Worm (Caenorhabditis elegans) whole organism, late embryonic: ENCODE data around the gene hrpk-2.
A peak's percentile ranks its signal among the peaks of the same experiment; 100 is the strongest.
"Not testable (repeated sequence)": the region's sequence is repeated elsewhere in the genome, so short reads cannot be mapped to it uniquely, and the experiment has no call there.

Experiments
- C08G9.2 ChIP-seq: sonication (generic microtip); optimal IDR thresholded peaks from 2 replicates; lab custom pipeline; 2016; ENCODE audit warnings: mild to moderate bottlenecking, missing genetic modification characterization, moderate library complexity, missing compliant biosample characterization
- ahr-1 ChIP-seq: sonication (generic microtip); optimal IDR thresholded peaks from 2 replicates; lab custom pipeline; 2016; ENCODE audit warnings: missing genetic modification characterization, missing compliant biosample characterization
- ceh-2 ChIP-seq: sonication (generic microtip); optimal IDR thresholded peaks from 2 replicates; lab custom pipeline; 2016; ENCODE audit warnings: missing genotype, missing genetic modification characterization, missing compliant biosample characterization
- ceh-24 ChIP-seq: sonication (generic microtip); optimal IDR thresholded peaks from 2 replicates; lab custom pipeline; 2016; ENCODE audit warnings: mild to moderate bottlenecking, missing genetic modification characterization, missing compliant biosample characterization
- ceh-31 ChIP-seq: sonication (generic microtip); optimal IDR thresholded peaks from 2 replicates; lab custom pipeline; 2016; ENCODE audit warnings: missing genetic modification characterization, missing compliant biosample characterization
- ceh-9 ChIP-seq: sonication (generic microtip); optimal IDR thresholded peaks from 2 replicates; lab custom pipeline; 2016; ENCODE audit warnings: mild to moderate bottlenecking, missing genetic modification characterization, inconsistent platforms, missing compliant biosample characterization
- che-1 ChIP-seq: sonication (generic microtip); optimal IDR thresholded peaks from 2 replicates; lab custom pipeline; 2016; ENCODE audit warnings: mild to moderate bottlenecking, missing genetic modification characterization, missing compliant biosample characterization
- dmd-4 ChIP-seq: sonication (generic microtip); optimal IDR thresholded peaks from 2 replicates; lab custom pipeline; 2016; ENCODE audit warnings: borderline replicate concordance, missing genetic modification characterization, missing compliant biosample characterization
- elt-2 ChIP-seq: sonication (generic microtip); optimal IDR thresholded peaks from 2 replicates; lab custom pipeline; 2016; ENCODE audit warnings: missing genetic modification reagents, missing genetic modification characterization, missing compliant biosample characterization
- eyg-1 ChIP-seq: sonication (generic microtip); optimal IDR thresholded peaks from 2 replicates; lab custom pipeline; 2016; ENCODE audit warnings: missing genotype, missing genetic modification characterization, missing compliant biosample characterization
- hlh-30 ChIP-seq: sonication (generic microtip); optimal IDR thresholded peaks from 2 replicates; lab custom pipeline; 2017; ENCODE audit warnings: antibody characterized with exemption, missing genetic modification characterization, missing compliant biosample characterization; ENCODE audit not compliant: insufficient read depth
- hlh-8 ChIP-seq: sonication (generic microtip); optimal IDR thresholded peaks from 2 replicates; lab custom pipeline; 2016; ENCODE audit warnings: missing genotype, missing genetic modification characterization, missing compliant biosample characterization
- lim-6 ChIP-seq: sonication (generic microtip); optimal IDR thresholded peaks from 2 replicates; lab custom pipeline; 2016; ENCODE audit warnings: missing genetic modification characterization, missing compliant biosample characterization
- lin-11 ChIP-seq: fragments of 200-800 bp; sonication (Bioruptor generic); optimal IDR thresholded peaks from 2 replicates; lab custom pipeline; 2018; ENCODE audit warnings: mild to moderate bottlenecking, missing genetic modification characterization, missing compliant biosample characterization
- mec-3 ChIP-seq: sonication (generic microtip); optimal IDR thresholded peaks from 2 replicates; lab custom pipeline; 2016; ENCODE audit warnings: borderline replicate concordance, missing genetic modification characterization, missing compliant biosample characterization
- nfya-1 ChIP-seq: sonication (generic microtip); optimal IDR thresholded peaks from 2 replicates; lab custom pipeline; 2017; ENCODE audit warnings: missing genetic modification characterization, mild to moderate bottlenecking, missing compliant biosample characterization, antibody characterized with exemption, moderate library complexity
- nhr-11 ChIP-seq: fragments of 150-350 bp; optimal IDR thresholded peaks from 2 replicates; lab custom pipeline; 2014; ENCODE audit warnings: missing biosample characterization, missing genetic modification characterization
- odd-2 ChIP-seq: sonication (generic microtip); optimal IDR thresholded peaks from 2 replicates; lab custom pipeline; 2017; ENCODE audit warnings: antibody characterized with exemption, mild to moderate bottlenecking, missing genetic modification characterization, missing compliant biosample characterization
- pat-9 ChIP-seq: fragments of 200-800 bp; sonication (Bioruptor generic); optimal IDR thresholded peaks from 2 replicates; lab custom pipeline; 2018; ENCODE audit warnings: mild to moderate bottlenecking, missing genetic modification characterization, moderate library complexity, missing compliant biosample characterization
- pqm-1 ChIP-seq: sonication (generic microtip); optimal IDR thresholded peaks from 2 replicates; lab custom pipeline; 2016; ENCODE audit warnings: missing genetic modification characterization, missing compliant biosample characterization
- pros-1 ChIP-seq: fragments of 150-350 bp; optimal IDR thresholded peaks from 2 replicates; lab custom pipeline; 2014; ENCODE audit warnings: missing biosample characterization, missing genetic modification reagents, missing genetic modification characterization
- sdc-2 ChIP-seq: sonication (generic microtip); optimal IDR thresholded peaks from 2 replicates; lab custom pipeline; 2016; ENCODE audit warnings: missing genotype, missing genetic modification characterization, missing compliant biosample characterization
- tbx-2 ChIP-seq: sonication (generic microtip); optimal IDR thresholded peaks from 2 replicates; lab custom pipeline; 2016; ENCODE audit warnings: missing genetic modification characterization, missing compliant biosample characterization
- tbx-7 ChIP-seq: sonication (generic microtip); optimal IDR thresholded peaks from 2 replicates; lab custom pipeline; 2016; ENCODE audit warnings: missing genotype, missing genetic modification characterization, missing compliant biosample characterization
- ttx-3 ChIP-seq: sonication (generic microtip); optimal IDR thresholded peaks from 2 replicates; lab custom pipeline; 2016; ENCODE audit warnings: missing genetic modification reagents, missing genetic modification characterization, missing compliant biosample characterization
- unc-3 ChIP-seq, 2 experiments: fragments of 200-800 bp in 1 of 2; sonication (Bioruptor generic) in 1 of 2; sonication (generic microtip) in 1 of 2; conservative IDR thresholded peaks in 1 of 2; optimal IDR thresholded peaks in 1 of 2; 2 replicates each; pipeline versions ENCODE4 v1.3.6 to Lab custom; 2016 to 2022; ENCODE audit warnings: missing compliant biosample characterization in 2 of 2, missing genetic modification characterization in 2 of 2, missing genetic modification reagents in 1 of 2
- unc-42 ChIP-seq: sonication (generic microtip); optimal IDR thresholded peaks from 2 replicates; lab custom pipeline; 2016; ENCODE audit warnings: missing genotype, missing genetic modification characterization, missing compliant biosample characterization
- unc-55 ChIP-seq: sonication (generic microtip); optimal IDR thresholded peaks from 2 replicates; lab custom pipeline; 2017; ENCODE audit warnings: missing biosample characterization, missing genetic modification reagents, missing genetic modification characterization
- unc-86 ChIP-seq: sonication (generic microtip); optimal IDR thresholded peaks from 2 replicates; lab custom pipeline; 2016; ENCODE audit warnings: missing genetic modification characterization, missing compliant biosample characterization
- zip-5 ChIP-seq: sonication (generic microtip); optimal IDR thresholded peaks from 2 replicates; lab custom pipeline; 2016; ENCODE audit warnings: missing genetic modification characterization, missing compliant biosample characterization

hrpk-2 gene

DNA sequence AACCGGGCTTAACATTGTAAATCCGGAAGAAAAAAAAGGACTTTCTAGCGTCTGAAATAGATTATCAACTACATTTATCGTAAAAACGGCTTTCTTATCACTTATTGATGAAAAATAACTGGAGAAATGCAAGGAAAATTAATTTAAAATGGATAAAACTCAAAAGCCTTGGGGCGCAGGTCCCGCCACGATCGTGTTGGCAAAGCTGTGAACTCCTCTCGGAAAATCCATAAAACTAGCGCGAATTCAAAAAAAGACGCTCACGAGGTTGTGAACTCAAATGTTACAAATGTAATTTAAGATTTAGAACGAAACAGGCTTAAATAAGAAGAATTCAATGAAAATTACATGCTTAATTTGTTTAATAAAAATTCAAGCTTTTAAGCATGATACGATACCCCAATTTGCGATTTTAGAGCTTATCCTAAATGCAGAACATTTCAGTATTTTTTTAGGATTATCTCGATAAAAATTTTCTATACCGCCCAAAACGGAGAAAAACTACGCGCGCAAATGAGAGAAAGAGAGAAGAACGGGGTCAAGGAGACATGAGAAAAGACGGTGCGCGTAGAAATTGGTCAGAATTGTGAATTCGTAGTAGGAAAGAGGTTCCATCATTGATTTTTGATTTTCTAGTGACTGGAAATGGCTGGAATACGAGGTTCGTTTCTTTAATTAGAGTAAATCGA lies 34.7 kb upstream of the hrpk-2 start, which contains the start of gene C29E4.15:
Gene C29E4.15, plus strand, starts transcription at position 547 of the 689 bp plus-strand sequence.
- TF ChIP-seq unc-42 (tag; lab: Kevin White, UChicago) (peak; percentile 19), lim-6 (tag; lab: Kevin White, UChicago) (no peak)

ce11 chrIII:7953208-7953607 lies 33.7 kb upstream of the hrpk-2 start, which contains the start of gene let-754:
TSS of gene let-754 (minus strand) at chrIII:7953308.
- TF ChIP-seq odd-2 (tag; lab: Kevin White, UChicago) (no peak), ahr-1 (tag; lab: Kevin White, UChicago) (no peak), tbx-2 (no peak), tbx-7 (tag; lab: Kevin White, UChicago) (no peak), pqm-1 (tag; lab: Kevin White, UChicago) (no peak), sdc-2 (tag; lab: Kevin White, UChicago) (no peak), unc-86 (tag; lab: Kevin White, UChicago) (no peak), ceh-24 (tag; lab: Kevin White, UChicago) (no peak), eyg-1 (tag; lab: Kevin White, UChicago) (no peak), elt-2 (tag; lab: Kevin White, UChicago) (no peak), lin-11 (no peak), nhr-11 (tag; lab: Kevin White, UChicago) (no peak), unc-55 (GFP tag; lab: Kevin White, UChicago) (no peak), pros-1 (tag; lab: Kevin White, UChicago) (no peak), mec-3 (tag; lab: Kevin White, UChicago) (no peak), unc-3 (GFP tag; conservative IDR thresholded peaks at IDR 0.05; lab: Robert Waterston, UW) (no peak), unc-3 (tag; optimal IDR thresholded peaks at IDR 0.05; lab: Kevin White, UChicago) (no peak), che-1 (tag; lab: Kevin White, UChicago) (no peak), dmd-4 (tag; lab: Kevin White, UChicago) (no peak)

- no peak for TF ChIP-seq hlh-8 (tag; lab: Kevin White, UChicago)
- no peak for TF ChIP-seq ceh-2
- no peak for TF ChIP-seq hlh-30 (tag; lab: Kevin White, UChicago)
- TF ChIP-seq odd-2 (tag; lab: Kevin White, UChicago) = no peak
- TF ChIP-seq eyg-1 (tag; lab: Kevin White, UChicago) = no peak
- TF ChIP-seq elt-2 (tag; lab: Kevin White, UChicago) = no peak
- TF ChIP-seq nfya-1 = no peak
- TF ChIP-seq, all 69 proteins: peak for 0
These were observed 30.0 kb upstream of the hrpk-2 start, which contains the start of gene C29E4.9 for ce11 chrIII:7956965-7957364. TSS of gene C29E4.9 (minus strand) at chrIII:7957065.

DNA sequence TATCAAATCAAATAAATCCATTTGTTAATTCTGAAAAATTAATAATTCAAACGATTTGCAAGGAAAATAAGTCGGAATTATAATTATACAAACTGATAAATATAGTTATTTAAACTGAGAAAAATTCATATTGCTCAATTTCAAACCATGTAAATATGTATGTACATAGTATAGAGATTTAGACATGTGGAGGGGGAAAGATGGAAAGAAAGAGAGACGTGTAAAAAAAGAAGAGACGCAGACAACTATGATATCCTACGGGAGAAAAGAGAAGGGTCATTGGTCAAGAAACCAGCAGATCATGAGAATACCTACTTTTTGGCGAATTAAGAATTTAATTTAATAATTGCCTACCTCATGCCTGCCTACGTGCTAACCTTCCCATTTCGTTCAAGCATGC lies 28.8 kb upstream of the hrpk-2 start, which contains the start of gene C29E4.11:
Gene C29E4.11, minus strand, starts transcription at position 30 of the 400 bp plus-strand sequence.
- TF ChIP-seq nfya-1 = peak; percentile 38
- no peak for TF ChIP-seq ceh-31 (tag; lab: Kevin White, UChicago)

DNA sequence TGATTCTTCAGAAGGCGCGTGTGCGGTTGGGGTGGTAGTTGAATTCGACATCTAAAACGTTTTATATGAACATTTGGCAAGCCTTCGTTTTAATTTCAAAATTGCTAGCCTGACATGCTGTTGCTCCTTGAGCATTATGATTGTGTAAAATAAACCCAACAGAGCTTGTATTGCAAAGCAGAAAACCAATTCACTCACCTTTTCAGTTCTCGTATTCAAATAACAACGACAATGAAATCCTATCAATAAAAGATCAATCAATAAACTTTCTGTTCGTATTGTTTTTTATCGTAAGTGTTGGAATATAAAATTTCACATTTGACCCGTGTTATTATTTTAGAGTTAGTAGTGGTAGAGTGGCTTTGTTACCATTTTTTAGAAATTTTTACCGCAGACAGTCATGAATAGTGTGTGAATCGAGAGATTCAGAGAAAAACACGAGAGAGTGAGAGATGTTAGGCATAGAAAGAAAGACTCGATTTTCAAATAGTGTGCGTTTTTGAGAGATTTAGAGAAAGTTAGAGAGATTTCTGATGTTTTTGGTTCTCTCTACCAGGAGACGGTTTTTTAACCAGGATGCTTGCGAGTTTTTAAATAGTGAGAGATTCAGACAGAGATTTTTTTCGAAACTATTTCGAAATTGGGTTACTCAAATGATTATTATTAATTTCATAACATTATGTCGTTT lies 27.9 kb upstream of the hrpk-2 start, which contains the start of gene F54H12.10:
Gene F54H12.10, minus strand, starts transcription at position 51 of the 688 bp plus-strand sequence.
- not testable (repeated sequence) for TF ChIP-seq zip-5 (tag; lab: Kevin White, UChicago); ceh-9; pat-9 (tag; lab: Kevin White, UChicago)

DNA sequence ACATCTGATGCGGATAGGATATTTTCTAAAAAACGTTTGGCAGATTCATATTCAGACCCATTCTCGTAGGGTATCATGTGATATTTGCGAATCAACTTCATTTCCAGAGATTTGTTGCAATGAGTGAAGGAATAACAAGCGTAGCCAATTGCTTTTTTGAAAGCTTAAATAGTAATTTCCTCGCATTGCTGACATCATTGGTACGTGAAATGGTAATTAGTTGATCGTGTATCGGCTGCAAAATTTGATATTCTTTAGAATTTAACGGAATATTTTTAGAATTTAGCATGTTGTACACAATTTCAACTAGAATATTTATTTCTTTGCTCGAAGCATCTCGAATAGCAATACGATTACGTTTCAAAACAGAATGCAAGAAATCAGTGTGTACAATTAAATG lies 24.3 kb upstream of the hrpk-2 start, which contains the start of gene F54H12.4:
Gene F54H12.4, minus strand, starts transcription at position 101 of the 400 bp plus-strand sequence.
- not testable (repeated sequence) for TF ChIP-seq ttx-3 (tag; lab: Kevin White, UChicago); C08G9.2 (tag; lab: Kevin White, UChicago); unc-3 (GFP tag; conservative IDR thresholded peaks at IDR 0.05; lab: Robert Waterston, UW); unc-3 (tag; optimal IDR thresholded peaks at IDR 0.05; lab: Kevin White, UChicago)
